Fruit fly (Drosophila melanogaster): ENCODE results near the gene CG13972.

Gene CG13972

dm6 chr3R:27554964-27555363 is 37.9 kb upstream of the CG13972 start (continued):
- TF ChIP-seq CG2202 (tag; optimal IDR thresholded peaks at IDR 0.05), result peak; percentile 62
- TF ChIP-seq Abd-B (GFP tag; optimal IDR thresholded peaks at IDR 0.05), result peak; percentile 73
- peak; percentile 84 for TF ChIP-seq CG13424 (tag; optimal IDR thresholded peaks at IDR 0.05)
- TF ChIP-seq so (GFP tag; IDR thresholded peaks at IDR 0.05), result peak; percentile 85
- peak; percentile 75 for TF ChIP-seq Mes4 (GFP tag; optimal IDR thresholded peaks at IDR 0.05)
- TF ChIP-seq CG15011 (GFP tag; optimal IDR thresholded peaks at IDR 0.05), result peak; percentile 55
- TF ChIP-seq zf30C (GFP tag; optimal IDR thresholded peaks at IDR 0.05), result peak; percentile 18
- peak; percentile 76 for TF ChIP-seq oc (tag; optimal IDR thresholded peaks at IDR 0.05)
- no peak for TF ChIP-seq kni (GFP tag; optimal IDR thresholded peaks at IDR 0.05)
- peak; percentile 35 for TF ChIP-seq kay (GFP tag; optimal IDR thresholded peaks at IDR 0.05)
- no peak for TF ChIP-seq gfzf (GFP tag; optimal IDR thresholded peaks at IDR 0.05)
- TF ChIP-seq Six4 (GFP tag; optimal IDR thresholded peaks at IDR 0.05), result peak; percentile 75
- TF ChIP-seq lilli (GFP tag; optimal IDR thresholded peaks at IDR 0.05), result peak; percentile 61
- TF ChIP-seq CG10366 (GFP tag; IDR thresholded peaks at IDR 0.05), result peak; percentile 81
- no peak for TF ChIP-seq pros (GFP tag; optimal IDR thresholded peaks at IDR 0.05)
- TF ChIP-seq CG30431 (GFP tag; optimal IDR thresholded peaks at IDR 0.05), result peak; percentile 40
- TF ChIP-seq Optix (GFP tag; IDR thresholded peaks at IDR 0.05), result peak; percentile 79; the same call in 2 of the 3 replicates
- TF ChIP-seq ac (GFP tag; optimal IDR thresholded peaks at IDR 0.05), result peak; percentile 53
- TF ChIP-seq CG9609 (GFP tag; optimal IDR thresholded peaks at IDR 0.05), result peak; percentile 71
- no peak for TF ChIP-seq HLH4C (GFP tag; IDR thresholded peaks at IDR 0.05; ENCODE audit: partially characterized antibody)
- TF ChIP-seq ara (GFP tag; IDR thresholded peaks at IDR 0.05), result peak; percentile 84
- TF ChIP-seq Hr39 (optimal IDR thresholded peaks at IDR 0.05), result no peak
- peak; percentile 7 for TF ChIP-seq HmgD (GFP tag; optimal IDR thresholded peaks at IDR 0.05)
- peak; percentile 78 for TF ChIP-seq H15 (GFP tag; IDR thresholded peaks at IDR 0.05)
- TF ChIP-seq bowl (GFP tag; IDR thresholded peaks at IDR 0.05), result no peak
- TF ChIP-seq CG2116 (GFP tag; optimal IDR thresholded peaks at IDR 0.05), result peak; percentile 19
- TF ChIP-seq CG6254 (GFP tag; optimal IDR thresholded peaks at IDR 0.05), result peak; percentile 78
- peak; percentile 78 for TF ChIP-seq CG32767 (GFP tag; IDR thresholded peaks at IDR 0.05)
- no peak for TF ChIP-seq CG42726 (GFP tag; IDR thresholded peaks at IDR 0.05; ENCODE audit: partially characterized antibody)
- peak; percentile 71 for TF ChIP-seq Hr3 (GFP tag; optimal IDR thresholded peaks at IDR 0.05)
- TF ChIP-seq sisA (GFP tag; IDR thresholded peaks at IDR 0.05), result peak; percentile 74
- peak; percentile 60 for TF ChIP-seq Nf-YB (GFP tag; optimal IDR thresholded peaks at IDR 0.05)
- TF ChIP-seq Ssrp (tag; optimal IDR thresholded peaks at IDR 0.05), result peak; percentile 86
- TF ChIP-seq bab2 (GFP tag; optimal IDR thresholded peaks at IDR 0.05), result peak; percentile 72
- peak; percentile 51 for TF ChIP-seq eyg (GFP tag; optimal IDR thresholded peaks at IDR 0.05)
- no peak for TF ChIP-seq CG17912 (GFP tag; optimal IDR thresholded peaks at IDR 0.05)
- TF ChIP-seq Adf1 (GFP tag; IDR thresholded peaks at IDR 0.05), result peak; percentile 37
- TF ChIP-seq Bgb (GFP tag; IDR thresholded peaks at IDR 0.05; ENCODE audit: partially characterized antibody), result no peak
- no peak for TF ChIP-seq CG14860 (GFP tag; IDR thresholded peaks at IDR 0.05; ENCODE audit: partially characterized antibody)
- no peak for TF ChIP-seq Dp (GFP tag; optimal IDR thresholded peaks at IDR 0.05)
- peak; percentile 66 for TF ChIP-seq zen (tag; optimal IDR thresholded peaks at IDR 0.05)
- TF ChIP-seq CG1233 (GFP tag; optimal IDR thresholded peaks at IDR 0.05), result peak; percentile 69
- no peak for TF ChIP-seq ems (GFP tag; optimal IDR thresholded peaks at IDR 0.05)
- peak; percentile 68 for TF ChIP-seq CG12236 (GFP tag; optimal IDR thresholded peaks at IDR 0.05)
- TF ChIP-seq hkb (optimal IDR thresholded peaks at IDR 0.05), result no peak
- TF ChIP-seq hkb (GFP tag; IDR thresholded peaks at IDR 0.05), result peak; percentile 78
- TF ChIP-seq CG2712 (tag; optimal IDR thresholded peaks at IDR 0.05), result peak; percentile 90
- peak; percentile 43 for TF ChIP-seq bcd (GFP tag; optimal IDR thresholded peaks at IDR 0.05)
- no peak for TF ChIP-seq schlank (tag; optimal IDR thresholded peaks at IDR 0.05)
- peak; percentile 74 for TF ChIP-seq CG13296 (GFP tag; optimal IDR thresholded peaks at IDR 0.05)
- peak; percentile 72 for TF ChIP-seq fd3F (GFP tag; optimal IDR thresholded peaks at IDR 0.05)
- peak; percentile 87 for TF ChIP-seq CG2678 (tag; optimal IDR thresholded peaks at IDR 0.05)
